Worm (Caenorhabditis elegans) whole organism, L3 larva: ENCODE data around the gene cnc-10.

Experiments used
- ceh-28 ChIP-seq: fragments of 150-350 bp; optimal IDR thresholded peaks from 2 replicates; lab custom pipeline; 2014; ENCODE audit warnings: missing biosample characterization, missing genetic modification reagents, missing genetic modification characterization
- daf-12 ChIP-seq: fragments of 150-350 bp; optimal IDR thresholded peaks from 2 replicates; lab custom pipeline; 2014; ENCODE audit warnings: missing biosample characterization, missing genetic modification reagents, missing genetic modification characterization

- no peak for TF ChIP-seq daf-12
- TF ChIP-seq ceh-28: no peak
Observed at ce11 chrV:11149405-11149804, 33.6 kb upstream of the cnc-10 start, which contains the start of gene T19C4.1.
